Worm (Caenorhabditis elegans) whole organism, dauer: Measurements from ENCODE around the gene sod-1.

Experiments used
- unc-62 ChIP-seq: sonication (generic microtip); optimal IDR thresholded peaks from 2 replicates; lab custom pipeline; 2017; ENCODE audit warnings: missing biosample characterization, missing genetic modification reagents, missing genetic modification characterization

Gene sod-1

DNA sequence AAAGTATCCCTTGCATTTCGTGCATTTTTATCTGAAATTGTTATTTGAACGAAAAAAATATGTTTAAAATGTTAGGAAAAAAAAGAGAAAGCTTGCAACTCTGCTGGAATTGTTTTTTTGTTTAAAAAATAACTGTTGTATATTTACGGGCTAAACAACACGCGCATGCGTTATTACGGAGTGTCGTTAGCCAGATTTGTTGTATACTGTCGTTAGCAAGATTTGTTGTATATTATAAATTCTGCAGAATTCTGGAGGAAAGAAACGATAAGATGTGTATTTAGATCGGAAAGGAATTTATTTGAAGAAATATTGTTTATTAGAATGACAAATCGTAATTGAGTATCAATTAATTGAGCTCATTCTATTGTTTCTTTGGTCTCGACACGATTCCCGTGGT is 6.1 kb downstream of the sod-1 start, which contains the start of gene eif-2Bgamma:
TSS of gene eif-2Bgamma (minus strand) at position 31 of the 400 bp plus-strand sequence.
- no peak for TF ChIP-seq unc-62 (GFP tag; lab: Kevin White, UChicago)

DNA sequence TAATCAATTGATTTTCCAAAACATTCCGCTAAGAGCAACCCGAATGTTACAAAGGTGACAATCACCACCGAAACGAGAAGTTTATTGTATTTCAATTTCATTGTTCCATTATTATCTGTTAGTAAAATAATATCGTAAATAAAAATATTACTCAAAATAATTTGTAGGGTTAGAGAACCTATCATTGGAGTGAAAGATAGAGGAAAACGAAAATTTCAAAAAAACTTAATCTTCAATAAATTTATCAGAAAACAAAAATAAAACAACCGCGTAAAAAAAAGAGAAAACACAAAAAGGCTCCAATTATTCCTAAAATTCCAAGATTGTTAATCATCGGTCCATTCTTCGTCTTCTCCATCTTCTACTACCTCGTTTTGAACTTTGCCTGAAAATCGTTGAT is 8.1 kb downstream of the sod-1 start, which contains the start of gene tra-2:
TSS of gene tra-2 (minus strand) at position 101 of the 400 bp plus-strand sequence.
- no peak for TF ChIP-seq unc-62 (GFP tag; lab: Kevin White, UChicago)

DNA sequence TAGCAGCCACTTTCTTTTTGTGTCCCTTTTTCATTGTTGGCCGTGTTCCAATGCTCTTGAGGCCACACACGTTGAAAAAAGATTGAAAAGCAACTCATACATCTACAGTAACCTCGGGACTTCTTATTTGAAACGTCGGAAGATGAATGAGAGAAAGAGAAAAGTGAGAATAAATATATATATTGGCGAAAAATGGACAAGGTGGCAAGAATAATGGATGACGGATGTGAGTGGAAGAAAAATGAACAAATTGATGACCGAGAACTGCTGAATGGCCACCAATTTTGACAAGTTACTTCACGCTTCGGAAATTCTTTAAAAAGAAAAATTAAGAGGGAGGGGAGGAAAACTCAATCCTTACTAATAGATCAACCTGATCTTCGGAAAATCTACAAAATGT is 15.6 kb downstream of the sod-1 start:
- no peak for TF ChIP-seq unc-62 (GFP tag; lab: Kevin White, UChicago)

DNA sequence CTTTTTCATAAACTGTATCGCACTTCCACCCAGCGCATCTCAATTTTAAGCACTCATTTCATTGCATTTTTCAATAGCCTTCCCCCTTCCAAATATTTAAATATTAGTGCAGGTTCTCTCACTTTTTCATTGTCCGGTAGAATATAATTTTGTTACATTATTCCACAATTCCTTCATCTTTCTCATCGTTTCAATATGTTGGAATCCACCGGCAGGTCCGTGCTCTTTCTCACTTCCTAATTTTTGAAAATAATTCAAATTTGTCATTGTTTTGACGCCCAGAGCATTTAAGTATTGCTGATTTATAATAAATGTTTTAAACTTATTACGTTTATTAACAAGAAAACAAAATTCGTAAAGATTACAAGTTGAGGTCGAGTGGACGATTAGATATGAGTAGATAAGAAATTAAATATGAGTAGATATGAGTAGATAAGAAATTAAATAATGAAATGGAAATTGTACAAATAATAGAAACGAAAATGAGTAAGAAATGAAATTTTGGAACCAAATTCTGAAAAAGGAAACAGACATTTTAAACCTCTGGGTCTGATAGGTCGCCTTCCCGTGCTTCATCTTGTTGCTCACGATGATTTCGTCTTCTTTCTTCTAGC is 18.5 kb downstream of the sod-1 start:
- TF ChIP-seq unc-62 (GFP tag; lab: Kevin White, UChicago): no peak

DNA sequence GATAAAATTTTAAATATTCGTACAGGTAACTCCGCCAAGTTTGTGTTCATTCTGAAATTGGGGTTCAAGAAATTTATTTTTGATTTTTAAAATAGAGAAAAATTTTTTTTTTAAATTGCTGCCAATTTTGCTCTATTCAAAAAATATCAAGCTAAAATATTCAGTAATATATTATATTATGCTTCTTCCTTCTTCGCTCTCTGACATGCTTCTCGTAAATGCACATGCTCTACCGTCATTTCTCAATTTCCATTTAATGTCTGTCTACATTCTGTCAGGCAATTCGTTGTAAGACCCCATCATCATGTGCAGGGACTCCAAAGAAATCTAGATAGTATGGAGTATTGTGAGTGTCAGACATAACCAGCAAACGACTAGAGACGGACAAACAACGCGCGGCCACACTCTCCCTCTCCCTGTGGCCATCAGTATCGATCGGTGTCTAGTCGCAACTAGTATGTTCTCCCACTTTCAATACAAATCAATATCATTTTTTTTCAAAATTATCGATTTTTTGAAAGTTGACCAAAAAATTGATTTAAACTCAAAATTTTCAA is 22.4 kb downstream of the sod-1 start, which contains the start of the genes malt-1 and ceh-38:
TSS of gene malt-1 (minus strand) at position 51 of the 557 bp plus-strand sequence.
TSS of gene ceh-38 (plus strand) at position 277 of the 557 bp plus-strand sequence.
- no peak for TF ChIP-seq unc-62 (GFP tag; lab: Kevin White, UChicago)

DNA sequence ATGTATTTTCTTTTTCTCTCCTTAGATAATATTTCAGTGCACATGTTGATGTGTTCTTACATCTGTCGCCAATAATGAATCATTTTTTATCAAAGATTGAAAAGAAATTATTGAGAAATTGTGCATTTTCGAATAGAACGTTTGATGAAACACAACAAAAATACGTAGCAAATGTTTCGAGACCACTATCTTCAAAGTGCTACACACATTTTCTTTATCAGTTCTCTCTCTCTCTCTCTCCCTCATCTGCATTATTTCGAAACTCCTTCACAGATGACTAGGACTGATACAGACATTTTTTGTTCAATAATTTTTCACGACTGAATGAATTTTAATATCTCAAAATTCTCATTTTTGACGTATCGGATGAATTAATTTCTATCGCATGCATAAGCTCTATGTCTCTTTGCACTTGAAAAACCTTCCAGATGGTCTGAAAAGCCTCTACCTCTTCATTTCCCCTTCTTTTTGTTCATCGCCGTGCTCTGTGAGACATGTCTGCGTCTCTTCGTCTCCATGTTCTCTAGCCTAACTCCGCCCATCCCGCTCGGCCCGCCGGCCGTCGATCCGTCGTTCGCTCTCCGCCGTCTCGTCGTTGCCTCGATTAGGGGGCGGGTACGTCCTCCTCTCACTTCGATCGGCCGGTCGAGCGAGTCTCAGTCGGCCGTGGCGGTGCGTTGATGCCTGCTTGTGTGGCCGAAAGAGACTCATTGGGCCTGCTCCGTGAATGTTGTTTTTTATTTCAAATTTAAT is 30.2 kb downstream of the sod-1 start:
- no peak for TF ChIP-seq unc-62 (GFP tag; lab: Kevin White, UChicago)

DNA sequence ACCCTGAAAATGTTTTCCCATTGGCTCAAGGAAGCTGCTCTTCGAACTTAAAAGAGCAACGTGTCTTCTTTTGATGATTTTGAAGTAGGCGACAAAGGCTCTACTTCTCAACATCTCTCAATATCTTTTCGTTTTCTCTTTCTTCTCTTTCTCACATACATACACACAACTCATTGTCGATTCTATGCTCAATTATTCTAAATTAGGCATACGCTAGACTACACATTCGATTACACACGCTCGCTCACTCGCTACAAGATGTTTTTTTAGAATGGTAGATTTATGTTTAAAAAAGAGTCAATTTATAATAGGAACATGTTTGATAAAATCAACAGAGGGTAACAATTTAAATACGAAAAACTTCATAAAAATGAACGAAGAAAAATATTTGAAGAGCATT is 32.2 kb downstream of the sod-1 start:
- TF ChIP-seq unc-62 (GFP tag; lab: Kevin White, UChicago): no peak

DNA sequence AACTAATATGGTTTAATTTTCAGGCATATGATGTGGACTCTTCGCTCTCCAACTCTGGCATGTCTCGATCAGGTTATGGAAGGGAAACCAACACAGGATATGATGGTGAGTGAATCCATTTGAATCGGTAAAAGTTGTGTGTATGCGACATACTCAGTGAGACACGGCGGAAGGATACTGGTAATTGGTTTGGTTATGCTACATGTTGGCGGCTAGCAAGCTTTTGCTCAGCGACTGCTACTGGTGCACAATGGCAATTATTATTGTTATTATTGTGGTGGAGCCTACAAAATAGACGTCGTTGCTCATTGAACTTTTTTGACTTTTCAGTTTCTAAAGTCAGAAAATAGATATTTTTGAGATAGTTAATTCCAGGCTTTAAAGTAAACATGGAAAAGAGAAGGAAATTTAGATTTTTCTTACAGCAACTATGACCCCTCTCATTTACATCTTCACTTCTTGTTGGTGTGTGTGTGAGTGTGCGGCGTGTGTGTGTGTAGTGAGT is 32.9 kb downstream of the sod-1 start:
- TF ChIP-seq unc-62 (GFP tag; lab: Kevin White, UChicago): no peak

DNA sequence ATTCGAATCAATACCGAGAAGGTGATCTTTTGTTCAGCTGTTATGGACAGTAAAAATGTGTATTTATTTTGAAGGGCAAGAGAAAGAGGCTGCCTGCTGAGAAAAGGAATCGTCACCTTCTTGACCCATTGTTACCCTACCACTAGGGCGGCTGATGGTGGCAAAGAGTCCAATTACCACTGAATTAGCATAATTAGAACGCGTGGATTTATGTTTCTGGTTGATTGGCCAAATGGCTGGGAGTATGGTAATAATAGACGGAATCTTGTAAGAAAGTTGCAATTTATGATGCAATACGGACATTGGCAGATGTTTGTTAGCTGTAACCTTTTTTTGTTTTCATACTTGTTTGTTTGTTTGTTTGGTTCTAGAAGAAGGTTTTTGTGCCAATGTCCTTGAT is 33.8 kb downstream of the sod-1 start:
- TF ChIP-seq unc-62 (GFP tag; lab: Kevin White, UChicago): no peak

DNA sequence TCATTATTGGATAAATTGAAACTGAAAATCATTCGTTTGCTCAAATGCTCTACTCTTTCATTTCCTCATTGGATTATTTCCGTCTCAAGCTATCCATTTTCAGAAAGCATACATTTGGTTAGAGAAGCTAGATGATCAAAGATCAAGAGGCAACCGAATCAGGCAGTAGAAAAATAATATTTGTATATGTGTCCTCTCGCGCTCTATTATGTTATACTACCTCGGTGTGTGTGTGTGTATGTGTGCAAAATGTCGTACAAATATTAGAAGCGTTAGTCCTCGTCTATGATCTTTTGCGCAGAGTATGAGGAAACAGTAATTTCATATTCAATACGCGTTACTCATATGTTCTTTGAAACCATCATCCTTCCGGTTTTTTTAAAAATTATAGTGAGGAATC is 36.6 kb downstream of the sod-1 start:
- TF ChIP-seq unc-62 (GFP tag; lab: Kevin White, UChicago): no peak

DNA sequence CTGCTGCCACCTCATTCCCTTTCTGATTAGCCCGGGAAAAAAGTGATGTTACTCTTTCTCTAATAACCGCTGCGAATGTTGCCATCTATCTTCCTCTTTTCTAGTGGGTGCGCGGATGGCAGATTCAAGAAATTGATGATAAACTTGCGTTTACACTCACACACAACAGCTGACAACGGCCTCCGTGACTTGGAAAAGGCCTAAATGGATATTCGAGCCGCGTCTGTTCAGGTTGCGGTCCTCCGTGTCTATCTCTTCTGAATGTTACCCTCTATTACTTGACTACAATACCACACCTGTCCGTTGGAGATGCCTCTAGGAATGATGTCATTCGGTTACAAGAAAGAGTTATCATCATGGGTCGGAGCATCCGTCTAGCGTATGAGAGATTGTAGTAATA is 37.2 kb downstream of the sod-1 start:
- no peak for TF ChIP-seq unc-62 (GFP tag; lab: Kevin White, UChicago)

DNA sequence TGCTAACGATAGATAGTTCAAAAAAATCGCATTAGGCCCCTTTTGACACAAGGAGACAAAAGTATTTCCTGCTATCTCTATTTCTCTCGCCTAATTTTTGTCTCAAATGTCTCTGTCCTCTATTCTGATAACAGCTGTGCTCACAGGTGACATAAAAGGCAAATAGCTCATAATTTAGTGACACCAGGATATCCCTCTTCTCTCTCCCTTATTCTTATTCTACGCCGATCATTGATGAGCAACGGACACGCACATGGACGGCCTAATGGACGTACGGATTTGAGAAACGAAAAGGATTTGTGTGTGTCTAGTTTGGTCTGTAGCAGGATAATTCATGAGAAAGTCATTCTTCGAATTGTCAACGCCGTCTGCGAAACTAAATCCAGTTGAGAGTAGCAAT is 37.7 kb downstream of the sod-1 start:
- TF ChIP-seq unc-62 (GFP tag; lab: Kevin White, UChicago): no peak

DNA sequence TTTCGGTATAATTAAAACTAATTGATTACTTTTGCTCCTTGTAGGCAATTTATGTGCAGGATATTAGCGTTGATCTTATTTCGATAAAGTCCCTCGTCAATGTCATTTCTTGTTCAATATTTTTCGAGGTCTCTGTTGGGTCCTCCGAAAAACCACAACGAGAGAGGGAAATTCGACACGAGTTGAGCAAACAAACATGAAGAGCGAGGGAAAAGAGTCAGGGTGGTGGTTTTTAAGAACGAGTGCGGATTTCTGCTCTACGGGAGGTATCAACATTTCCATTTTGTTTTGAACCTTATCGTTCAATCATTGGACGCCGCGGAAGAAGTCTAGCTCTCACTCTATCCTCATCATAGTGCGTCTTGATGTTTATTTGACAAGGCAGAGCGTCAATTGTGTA is 39.0 kb downstream of the sod-1 start:
- no peak for TF ChIP-seq unc-62 (GFP tag; lab: Kevin White, UChicago)

DNA sequence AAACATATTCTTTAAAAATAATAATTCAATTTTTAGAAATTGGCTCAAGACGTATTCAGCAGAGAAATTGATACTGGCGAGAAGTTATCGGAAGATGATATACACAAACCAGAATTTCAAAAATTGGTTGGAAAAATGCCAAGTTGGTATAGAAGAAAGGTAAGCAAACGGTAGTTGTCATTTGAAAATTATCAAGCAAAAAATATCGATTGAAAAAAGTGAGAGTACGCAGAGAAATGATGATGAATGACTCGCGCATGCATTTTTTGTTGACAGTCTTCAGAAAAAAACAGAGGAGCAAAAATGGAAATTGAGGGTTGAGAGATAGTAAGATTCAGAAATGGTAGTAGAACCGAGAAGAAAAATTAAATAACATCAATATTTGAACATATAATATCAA is 40.7 kb downstream of the sod-1 start:
- TF ChIP-seq unc-62 (GFP tag; lab: Kevin White, UChicago): no peak

DNA sequence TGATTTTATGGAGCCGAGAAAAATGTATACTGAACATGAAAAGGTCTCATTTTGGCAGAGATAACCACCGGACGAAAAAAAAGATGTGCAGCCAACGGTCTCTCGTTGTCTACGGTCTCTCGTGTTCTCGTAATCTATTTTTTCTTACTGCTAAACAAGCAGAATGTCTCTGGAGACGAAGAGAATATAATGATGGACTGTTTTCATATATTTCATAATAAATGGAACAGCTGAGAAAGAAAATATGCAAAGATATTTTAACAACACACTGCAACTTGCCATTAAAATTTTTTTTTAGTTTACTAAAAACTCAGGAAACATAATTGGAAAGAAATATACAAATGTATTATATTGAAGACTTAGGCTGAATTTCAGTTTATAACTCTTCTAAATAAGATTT is 43.6 kb downstream of the sod-1 start:
- no peak for TF ChIP-seq unc-62 (GFP tag; lab: Kevin White, UChicago)

DNA sequence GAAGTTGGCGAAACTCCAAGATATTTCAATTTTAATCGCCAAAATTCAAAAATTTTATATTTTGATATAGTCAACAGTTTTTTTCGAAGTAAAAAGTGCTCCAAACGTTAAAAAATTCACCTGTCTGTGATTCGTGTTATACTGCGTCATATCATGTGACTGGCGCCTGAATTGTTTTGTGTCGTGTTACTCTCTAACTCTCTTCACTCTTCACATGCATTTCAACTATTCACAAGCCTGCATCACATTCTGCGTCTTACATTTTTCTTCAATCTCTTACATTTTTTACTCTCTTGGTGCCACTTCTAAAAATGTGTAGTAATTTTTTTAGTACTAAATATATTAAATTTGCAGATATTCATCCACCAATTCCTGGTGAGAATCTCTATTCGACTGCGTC is 45.3 kb downstream of the sod-1 start, which contains the start of gene flcn-1:
TSS of gene flcn-1 (plus strand) at position 348 of the 400 bp plus-strand sequence.
- no peak for TF ChIP-seq unc-62 (GFP tag; lab: Kevin White, UChicago)
